Worm (Caenorhabditis elegans) whole organism, L4/young adult: ENCODE data around the gene Y61B8A.6.
"Not testable (repeated sequence)": the region's sequence is repeated elsewhere in the genome, so short reads cannot be mapped to it uniquely, and the experiment has no call there.

ENCODE experiments used
- W03F9.2 ChIP-seq: fragments of 150-350 bp; optimal IDR thresholded peaks from 2 replicates; lab custom pipeline; 2014; ENCODE audit warnings: missing biosample characterization, missing genetic modification characterization
- dao-5 ChIP-seq: sonication (generic microtip); optimal IDR thresholded peaks from 2 replicates; lab custom pipeline; 2016; ENCODE audit warnings: missing genotype, missing genetic modification characterization, moderate library complexity, missing compliant biosample characterization
- him-1 ChIP-seq: sonication (generic microtip); optimal IDR thresholded peaks from 2 replicates; lab custom pipeline; 2016; ENCODE audit warnings: missing genotype, missing genetic modification reagents, missing genetic modification characterization, missing compliant biosample characterization

Y61B8A.6 gene

ce11 chrV:17240579-17241277 lies 11.0 kb upstream of the Y61B8A.6 start:
- TF ChIP-seq W03F9.2 (tag; lab: Kevin White, UChicago) (no peak), him-1 (tag; lab: Kevin White, UChicago) (no peak), dao-5 (tag; lab: Kevin White, UChicago) (no peak)

- TF ChIP-seq him-1 (tag; lab: Kevin White, UChicago): no peak
- TF ChIP-seq dao-5 (tag; lab: Kevin White, UChicago): no peak
- TF ChIP-seq W03F9.2 (tag; lab: Kevin White, UChicago): no peak
Measured at ce11 chrV:17241278-17241661, 10.4 kb upstream of the Y61B8A.6 start.

ce11 chrV:17242552-17242951 lies 9.2 kb upstream of the Y61B8A.6 start, which contains the start of gene Y68A4B.3:
Y68A4B.3 (minus strand) TSS chrV:17242652.
- TF ChIP-seq him-1 (tag; lab: Kevin White, UChicago) (no peak), W03F9.2 (tag; lab: Kevin White, UChicago) (no peak), dao-5 (tag; lab: Kevin White, UChicago) (no peak)

ce11 chrV:17243016-17243415 lies 8.7 kb upstream of the Y61B8A.6 start:
- no peak for TF ChIP-seq dao-5 (tag; lab: Kevin White, UChicago)
- TF ChIP-seq W03F9.2 (tag; lab: Kevin White, UChicago): no peak
- TF ChIP-seq him-1 (tag; lab: Kevin White, UChicago): no peak

DNA sequence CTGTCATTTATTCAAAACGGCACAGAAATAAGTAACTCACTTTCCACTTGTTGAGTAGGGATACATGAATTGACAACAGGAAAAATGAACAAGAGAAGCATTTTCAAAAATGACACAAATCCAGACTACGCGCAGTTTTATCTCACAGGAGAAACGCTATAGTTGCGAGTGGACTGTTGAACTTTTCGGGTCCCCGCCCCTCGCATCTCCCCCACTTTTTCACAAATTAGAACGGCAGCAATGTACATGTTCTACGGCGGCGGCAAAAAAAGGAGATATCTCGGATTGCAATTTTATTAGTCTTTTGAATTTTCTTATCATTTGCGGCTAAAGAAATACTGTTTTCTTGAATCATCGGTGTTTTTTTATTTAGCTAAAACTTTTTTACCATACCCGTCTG lies 6.3 kb upstream of the Y61B8A.6 start, which contains the start of gene clec-242:
clec-242 (minus strand) TSS at position 101 of the 400 bp plus-strand sequence.
- TF ChIP-seq dao-5 (tag; lab: Kevin White, UChicago): no peak
- TF ChIP-seq W03F9.2 (tag; lab: Kevin White, UChicago): no peak
- TF ChIP-seq him-1 (tag; lab: Kevin White, UChicago): no peak

DNA sequence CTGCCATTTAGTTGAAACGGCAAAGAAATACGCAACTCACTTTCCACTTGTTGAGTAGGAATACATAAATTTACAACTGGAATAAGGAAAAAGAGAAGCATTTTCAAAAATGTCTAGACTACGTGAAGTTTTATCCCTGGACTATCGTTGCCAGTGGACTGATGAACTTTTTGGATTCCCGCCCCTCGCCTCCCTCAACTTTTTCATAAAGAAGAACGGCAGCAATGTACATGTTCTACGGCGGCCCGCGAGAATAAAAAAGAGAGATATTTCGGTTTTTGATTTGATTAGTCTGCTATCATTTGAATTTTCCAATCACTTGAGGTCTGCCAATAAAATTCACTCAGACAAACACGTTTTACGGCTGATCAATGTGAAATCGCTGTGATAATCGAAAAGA lies 2.8 kb upstream of the Y61B8A.6 start, which contains the start of gene clec-243:
clec-243 (minus strand) TSS at position 101 of the 400 bp plus-strand sequence.
- no peak for TF ChIP-seq him-1 (tag; lab: Kevin White, UChicago)
- TF ChIP-seq W03F9.2 (tag; lab: Kevin White, UChicago): no peak
- TF ChIP-seq dao-5 (tag; lab: Kevin White, UChicago): no peak

- TF ChIP-seq dao-5, W03F9.2, him-1 (tag; lab: Kevin White, UChicago): not testable (repeated sequence)
Measured at ce11 chrV:17255028-17255427, 3.3 kb downstream of the Y61B8A.6 start, which contains the start of gene srh-116. srh-116 (minus strand) TSS chrV:17255128.

- TF ChIP-seq W03F9.2 (tag; lab: Kevin White, UChicago) (no peak), dao-5 (tag; lab: Kevin White, UChicago) (no peak), him-1 (tag; lab: Kevin White, UChicago) (no peak)
Measured at ce11 chrV:17255454-17255853, 3.7 kb downstream of the Y61B8A.6 start, which contains the start of gene srh-115. srh-115 (plus strand) TSS chrV:17255754.

DNA sequence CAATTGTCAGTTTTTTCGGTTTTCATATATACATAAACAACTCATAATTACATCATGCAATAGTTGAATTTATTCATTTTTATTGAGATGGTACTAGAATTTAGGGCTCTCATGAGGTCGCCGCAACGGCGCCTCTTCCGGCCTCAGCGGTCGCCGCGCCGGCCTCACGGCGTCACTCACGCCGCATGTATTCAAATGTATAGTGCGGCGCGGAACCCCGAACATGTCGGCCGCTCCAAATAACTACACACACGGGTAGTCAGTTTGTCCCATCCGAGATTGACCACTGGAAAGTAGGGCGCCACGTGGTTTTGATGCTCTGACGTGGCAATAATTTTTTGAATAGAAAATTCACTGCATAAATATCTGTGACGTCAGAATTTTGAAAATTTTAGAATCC lies 5.9 kb downstream of the Y61B8A.6 start:
- no peak for TF ChIP-seq dao-5 (tag; lab: Kevin White, UChicago)
- no peak for TF ChIP-seq him-1 (tag; lab: Kevin White, UChicago)
- TF ChIP-seq W03F9.2 (tag; lab: Kevin White, UChicago): no peak

- TF ChIP-seq him-1 (tag; lab: Kevin White, UChicago): no peak
- no peak for TF ChIP-seq dao-5 (tag; lab: Kevin White, UChicago)
- TF ChIP-seq W03F9.2 (tag; lab: Kevin White, UChicago): no peak
Measured at ce11 chrV:17258244-17258643, 6.5 kb downstream of the Y61B8A.6 start.

DNA sequence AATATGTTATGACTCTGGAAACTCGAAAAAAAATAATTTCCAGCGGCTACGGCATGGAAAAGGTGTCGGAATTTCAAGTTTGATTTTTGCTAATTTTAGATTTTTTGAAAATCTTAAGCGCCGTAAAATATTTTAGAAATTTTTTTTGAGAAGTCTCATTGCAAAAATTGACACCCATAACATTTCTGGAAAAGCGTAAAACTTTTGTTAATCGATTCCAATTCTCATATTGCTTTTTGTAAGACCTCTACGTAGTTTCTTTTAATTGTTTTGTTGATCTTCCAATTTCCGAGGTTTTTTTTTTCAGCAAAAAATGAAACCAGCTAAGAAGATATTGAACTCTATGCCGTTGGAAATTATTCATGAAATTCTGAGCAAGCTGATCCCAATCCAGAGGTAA lies 7.2 kb downstream of the Y61B8A.6 start, which contains the start of gene fbxa-85:
fbxa-85 (plus strand) TSS at position 301 of the 400 bp plus-strand sequence.
- no peak for TF ChIP-seq W03F9.2 (tag; lab: Kevin White, UChicago)
- TF ChIP-seq dao-5 (tag; lab: Kevin White, UChicago): no peak
- no peak for TF ChIP-seq him-1 (tag; lab: Kevin White, UChicago)

DNA sequence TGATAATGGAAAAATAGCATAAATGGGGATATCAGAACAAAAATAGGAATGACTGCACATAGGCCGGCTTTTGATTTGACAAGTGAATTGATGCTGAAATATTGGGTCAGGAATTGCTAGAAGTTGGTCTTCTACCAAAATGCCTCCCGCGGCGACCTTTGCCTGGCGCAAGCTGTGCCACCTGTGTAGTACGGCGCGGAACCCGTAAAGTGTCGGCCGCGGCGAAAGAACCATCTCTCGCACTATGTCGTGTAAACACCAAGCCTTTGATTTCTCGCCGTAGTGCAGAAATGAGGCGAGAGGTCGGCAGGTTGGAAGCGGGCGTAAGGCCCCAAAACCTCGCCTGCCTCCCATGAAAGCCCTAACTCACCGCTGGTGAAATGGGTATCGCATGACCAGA lies 9.7 kb downstream of the Y61B8A.6 start:
- TF ChIP-seq dao-5 (tag; lab: Kevin White, UChicago) (no peak), him-1 (tag; lab: Kevin White, UChicago) (no peak), W03F9.2 (tag; lab: Kevin White, UChicago) (no peak)

- not testable (repeated sequence) for TF ChIP-seq W03F9.2, him-1, dao-5 (tag; lab: Kevin White, UChicago)
Measured at ce11 chrV:17264855-17265254, 13.1 kb downstream of the Y61B8A.6 start, which contains the start of gene K10G4.3. K10G4.3 (minus strand) TSS chrV:17264955.
